Fruit fly (Drosophila melanogaster): Measurements from ENCODE around the gene Ilk.

Gene Ilk

dm6 chr3L:21243417-21243816 is 26.7 kb downstream of the Ilk start:
- TF ChIP-seq psq (optimal IDR thresholded peaks at IDR 0.05) (no peak), EcR (GFP tag; optimal IDR thresholded peaks at IDR 0.05) (no peak), CG8478 (optimal IDR thresholded peaks at IDR 0.05) (no peak), Dll (optimal IDR thresholded peaks at IDR 0.05) (no peak), usp (GFP tag; optimal IDR thresholded peaks at IDR 0.05) (no peak), pan (optimal IDR thresholded peaks at IDR 0.05) (no peak)

dm6 chr3L:21251381-21251780 is 34.7 kb downstream of the Ilk start:
- no peak for TF ChIP-seq CG8478 (optimal IDR thresholded peaks at IDR 0.05)
- peak in 1 of 2 experiments; percentile 2 for TF ChIP-seq EcR (GFP tag; optimal IDR thresholded peaks at IDR 0.05)
- peak; percentile 40 for TF ChIP-seq Dll (optimal IDR thresholded peaks at IDR 0.05)

- TF ChIP-seq usp (GFP tag; optimal IDR thresholded peaks at IDR 0.05): no peak
- peak in 1 of 2 experiments; percentile 81 for TF ChIP-seq EcR (GFP tag; optimal IDR thresholded peaks at IDR 0.05)
- peak; percentile 2 for TF ChIP-seq Dll (optimal IDR thresholded peaks at IDR 0.05)
- no peak for TF ChIP-seq psq (optimal IDR thresholded peaks at IDR 0.05)
- TF ChIP-seq CG8478 (optimal IDR thresholded peaks at IDR 0.05): no peak
- TF ChIP-seq pan (optimal IDR thresholded peaks at IDR 0.05): no peak
Observed at dm6 chr3L:21252525-21252924, 35.8 kb downstream of the Ilk start.

- TF ChIP-seq Dll (optimal IDR thresholded peaks at IDR 0.05) (peak; percentile 17), EcR (GFP tag; optimal IDR thresholded peaks at IDR 0.05) (peak; percentile 95 to 97), pan (optimal IDR thresholded peaks at IDR 0.05) (no peak)
Observed at dm6 chr3L:21252932-21253760, 36.4 kb downstream of the Ilk start.

dm6 chr3L:21253761-21254523 is 37.2 kb downstream of the Ilk start:
- TF ChIP-seq psq (optimal IDR thresholded peaks at IDR 0.05) (no peak), EcR (GFP tag; optimal IDR thresholded peaks at IDR 0.05) (peak; percentile 94 to 95), usp (GFP tag; optimal IDR thresholded peaks at IDR 0.05) (no peak), Dll (optimal IDR thresholded peaks at IDR 0.05) (no peak)

- TF ChIP-seq psq (optimal IDR thresholded peaks at IDR 0.05) (no peak), usp (GFP tag; optimal IDR thresholded peaks at IDR 0.05) (no peak), pan (optimal IDR thresholded peaks at IDR 0.05) (no peak), CG8478 (optimal IDR thresholded peaks at IDR 0.05) (no peak), Dll (optimal IDR thresholded peaks at IDR 0.05) (no peak), EcR (GFP tag; optimal IDR thresholded peaks at IDR 0.05) (peak in 1 of 2 experiments; percentile 43)
Observed at dm6 chr3L:21254524-21254972, 37.8 kb downstream of the Ilk start.

dm6 chr3L:21256062-21257023 is 39.6 kb downstream of the Ilk start:
- no peak for TF ChIP-seq psq (optimal IDR thresholded peaks at IDR 0.05)
- TF ChIP-seq pan (optimal IDR thresholded peaks at IDR 0.05): no peak
- TF ChIP-seq usp (GFP tag; optimal IDR thresholded peaks at IDR 0.05): no peak
- no peak for TF ChIP-seq EcR (GFP tag; optimal IDR thresholded peaks at IDR 0.05)
- no peak for TF ChIP-seq Dll (optimal IDR thresholded peaks at IDR 0.05)
- TF ChIP-seq CG8478 (optimal IDR thresholded peaks at IDR 0.05): no peak

- TF ChIP-seq psq (optimal IDR thresholded peaks at IDR 0.05) (no peak), Dll (optimal IDR thresholded peaks at IDR 0.05) (no peak), EcR (GFP tag; optimal IDR thresholded peaks at IDR 0.05) (no peak), usp (GFP tag; optimal IDR thresholded peaks at IDR 0.05) (no peak), pan (optimal IDR thresholded peaks at IDR 0.05) (no peak), CG8478 (optimal IDR thresholded peaks at IDR 0.05) (no peak)
Observed at dm6 chr3L:21257731-21258130, 41.0 kb downstream of the Ilk start, which contains the start of gene CG43218. Gene CG43218, plus strand, starts transcription at chr3L:21258020.

- TF ChIP-seq CG8478 (optimal IDR thresholded peaks at IDR 0.05) (no peak), EcR (GFP tag; optimal IDR thresholded peaks at IDR 0.05) (peak in 1 of 2 experiments; percentile 62)
Observed at dm6 chr3L:21259257-21259656, 42.6 kb downstream of the Ilk start.

dm6 chr3L:21261403-21262164 is 44.9 kb downstream of the Ilk start:
- TF ChIP-seq pan (optimal IDR thresholded peaks at IDR 0.05) (no peak), Dll (optimal IDR thresholded peaks at IDR 0.05) (no peak), EcR (GFP tag; optimal IDR thresholded peaks at IDR 0.05) (peak in 1 of 2 experiments; percentile 17)

dm6 chr3L:21262426-21262825 is 45.7 kb downstream of the Ilk start:
- TF ChIP-seq psq (optimal IDR thresholded peaks at IDR 0.05) (no peak), usp (GFP tag; optimal IDR thresholded peaks at IDR 0.05) (no peak), CG8478 (optimal IDR thresholded peaks at IDR 0.05) (no peak), pan (optimal IDR thresholded peaks at IDR 0.05) (no peak), EcR (GFP tag; optimal IDR thresholded peaks at IDR 0.05) (no peak), Dll (optimal IDR thresholded peaks at IDR 0.05) (no peak)

Data from whole organism.